Worm (Caenorhabditis elegans) whole organism, L4/young adult: ENCODE measurements around the gene ZK402.2.

ENCODE experiments used
- W03F9.2 ChIP-seq: fragments of 150-350 bp; optimal IDR thresholded peaks from 2 replicates; lab custom pipeline; 2014; ENCODE audit warnings: missing biosample characterization, missing genetic modification characterization
- dao-5 ChIP-seq: sonication (generic microtip); optimal IDR thresholded peaks from 2 replicates; lab custom pipeline; 2016; ENCODE audit warnings: missing genotype, missing genetic modification characterization, moderate library complexity, missing compliant biosample characterization
- him-1 ChIP-seq: sonication (generic microtip); optimal IDR thresholded peaks from 2 replicates; lab custom pipeline; 2016; ENCODE audit warnings: missing genotype, missing genetic modification reagents, missing genetic modification characterization, missing compliant biosample characterization

DNA sequence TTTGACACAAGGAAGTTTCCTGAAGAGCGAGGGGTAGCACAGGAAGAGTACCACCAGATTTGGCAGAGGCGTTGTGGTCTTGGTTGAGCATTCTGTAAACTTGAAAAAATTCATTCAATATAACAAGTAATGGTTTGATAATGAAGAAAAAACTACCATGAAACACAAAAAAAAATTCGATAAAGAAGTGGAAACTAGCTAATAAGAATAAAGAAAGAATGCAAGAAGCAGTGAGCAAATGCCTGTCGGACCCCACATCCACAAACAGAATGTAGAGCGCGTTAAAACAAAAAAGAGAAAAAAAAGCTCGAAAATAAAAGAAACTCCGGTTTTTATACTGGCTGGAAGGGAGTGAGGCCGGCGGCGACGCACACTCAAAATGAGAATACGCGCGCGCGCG, 6.0 kb upstream of the ZK402.2 start, which contains the start of gene H39E20.1:
- no peak for TF ChIP-seq him-1
- no peak for TF ChIP-seq dao-5 (tag; lab: Kevin White, UChicago)
- no peak for TF ChIP-seq W03F9.2 (tag; lab: Kevin White, UChicago)
